Fruit fly (Drosophila melanogaster) S2 (cell line): ENCODE measurements around the gene bap.

ENCODE experiments used
- CG8478 ChIP-seq: fragments of >200 bp; optimal IDR thresholded peaks from 2 replicates; lab custom pipeline; 2018
- CTCF ChIP-seq, 2 experiments: fragments of >200 bp; optimal IDR thresholded peaks; 2 replicates each; lab custom pipeline; 2018

Gene bap

DNA sequence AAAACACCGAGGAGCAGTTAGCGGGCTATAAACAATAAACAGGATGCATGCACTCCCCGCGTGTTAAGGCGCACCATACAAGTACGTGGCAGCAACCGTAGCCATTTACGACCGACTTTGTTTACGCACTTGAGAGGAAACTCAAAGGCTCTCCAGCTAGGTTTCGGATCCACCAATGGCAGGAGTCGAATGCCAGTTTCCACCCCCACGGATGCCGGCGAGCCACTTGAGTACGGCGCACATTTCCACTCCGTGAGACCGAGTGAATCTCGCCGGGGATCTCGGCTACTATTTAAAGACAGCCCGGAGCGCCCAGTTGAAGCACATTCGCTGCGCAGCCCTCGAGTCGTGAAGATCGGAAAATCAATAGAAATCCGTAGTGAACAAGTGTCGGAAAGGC, at the start of gene bap:
Gene bap (plus strand): TSS at position 317 of the 400 bp plus-strand sequence.
- no peak for TF ChIP-seq CG8478 (lab: Kevin White, UChicago)
- TF ChIP-seq CTCF (optimal IDR thresholded peaks at IDR 0.05; lab: Kevin White, UChicago), result no peak

DNA sequence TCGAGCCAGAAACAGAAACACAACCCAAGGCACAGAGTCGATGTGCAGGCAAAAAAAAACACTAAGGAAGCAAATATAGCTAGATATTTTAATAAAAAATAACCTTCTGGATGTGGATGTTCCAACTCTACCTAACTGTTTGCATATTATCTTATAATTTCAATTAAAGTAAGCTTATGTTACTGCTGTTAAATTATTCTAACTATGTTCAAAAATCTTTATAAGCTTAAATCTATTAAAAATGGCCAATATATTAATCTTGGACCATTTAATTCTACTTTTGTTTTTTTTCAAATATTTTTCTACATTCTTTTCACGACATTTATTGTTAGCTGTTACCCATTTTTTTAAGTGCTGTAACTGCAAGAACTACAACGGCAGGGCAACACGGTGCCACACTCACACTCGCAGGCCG, 49.7 kb upstream of the bap start:
- TF ChIP-seq CTCF (optimal IDR thresholded peaks at IDR 0.05; lab: Kevin White, UChicago) (no peak), CG8478 (lab: Kevin White, UChicago) (no peak)

DNA sequence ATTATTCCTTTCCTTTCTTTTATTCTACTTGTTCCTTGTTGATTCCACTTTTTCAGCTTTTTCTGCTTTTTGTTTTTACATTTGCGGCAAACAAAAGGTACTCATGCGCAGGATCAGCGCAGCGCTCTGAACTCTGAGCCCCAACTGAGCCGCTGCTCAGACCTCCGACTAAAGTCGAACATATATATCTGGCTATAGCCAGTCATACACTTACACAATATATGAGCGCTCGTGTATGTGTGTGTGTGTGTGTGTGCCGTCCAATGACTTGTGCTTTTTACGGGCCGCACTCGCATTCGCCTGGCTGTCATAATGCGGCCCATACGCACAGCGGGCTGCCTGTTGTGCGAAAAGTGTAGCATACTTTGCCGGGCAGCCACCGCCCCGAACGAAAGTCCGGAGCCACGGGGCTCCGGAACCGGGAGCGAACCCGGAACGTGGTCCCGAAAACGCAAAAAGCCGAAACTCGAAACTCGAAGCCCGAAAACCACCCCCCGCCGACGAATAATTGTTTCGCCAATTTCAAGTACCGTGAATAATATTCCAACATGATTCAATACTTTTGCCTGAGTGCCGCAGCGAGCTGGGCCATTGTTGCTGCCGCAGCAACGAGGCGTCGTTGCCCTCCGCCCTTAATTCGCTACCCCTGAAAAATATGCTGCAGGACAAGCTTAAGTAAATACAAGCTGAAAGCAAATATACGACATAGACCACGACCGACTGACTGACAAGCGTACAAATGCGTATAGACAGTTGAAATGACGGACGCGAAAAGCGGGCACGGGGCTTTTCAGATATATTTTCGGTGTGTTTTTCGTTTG, 49.0 kb upstream of the bap start:
- TF ChIP-seq CG8478 (lab: Kevin White, UChicago) (no peak), CTCF (optimal IDR thresholded peaks at IDR 0.05; lab: Kevin White, UChicago) (no peak)

DNA sequence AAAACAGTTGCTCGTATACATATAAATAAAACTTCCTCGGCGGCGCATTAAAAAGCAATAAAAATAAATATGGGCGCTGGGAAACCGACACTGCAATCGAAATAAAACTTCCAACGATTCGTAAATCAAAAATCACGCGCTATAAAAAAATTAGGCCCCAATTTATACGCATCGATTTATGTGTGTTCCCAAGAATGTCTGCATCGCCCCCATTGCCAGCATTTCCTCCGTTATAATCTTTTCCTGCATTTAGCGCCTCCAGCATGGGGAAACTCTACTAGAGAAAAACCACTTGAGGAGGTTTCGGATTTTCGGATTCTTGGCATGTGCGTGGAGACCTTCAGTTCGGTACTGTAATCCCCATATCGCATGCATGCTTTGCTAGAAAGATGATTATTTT, 45.5 kb upstream of the bap start:
- TF ChIP-seq CG8478 (lab: Kevin White, UChicago) (no peak), CTCF (optimal IDR thresholded peaks at IDR 0.05; lab: Kevin White, UChicago) (no peak)

DNA sequence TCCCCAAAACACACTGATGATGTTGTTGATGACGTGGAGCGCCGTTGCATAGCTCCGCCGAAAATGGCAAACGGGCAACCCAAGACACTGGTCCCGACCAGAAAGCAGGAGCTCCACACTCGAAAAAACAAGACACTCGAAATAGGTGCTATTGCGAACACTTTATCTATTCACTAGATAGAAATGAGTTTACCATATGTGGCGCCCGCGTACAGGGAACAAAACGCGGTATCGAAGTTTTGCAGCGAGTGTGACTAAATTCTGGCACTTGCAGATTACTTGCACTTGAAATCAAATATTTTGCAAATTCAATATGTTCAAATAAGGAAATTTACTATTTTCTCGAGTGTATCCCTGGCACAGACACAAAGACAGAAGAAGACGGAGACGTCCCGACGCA, 43.7 kb upstream of the bap start:
- TF ChIP-seq CTCF (optimal IDR thresholded peaks at IDR 0.05; lab: Kevin White, UChicago), result no peak

DNA sequence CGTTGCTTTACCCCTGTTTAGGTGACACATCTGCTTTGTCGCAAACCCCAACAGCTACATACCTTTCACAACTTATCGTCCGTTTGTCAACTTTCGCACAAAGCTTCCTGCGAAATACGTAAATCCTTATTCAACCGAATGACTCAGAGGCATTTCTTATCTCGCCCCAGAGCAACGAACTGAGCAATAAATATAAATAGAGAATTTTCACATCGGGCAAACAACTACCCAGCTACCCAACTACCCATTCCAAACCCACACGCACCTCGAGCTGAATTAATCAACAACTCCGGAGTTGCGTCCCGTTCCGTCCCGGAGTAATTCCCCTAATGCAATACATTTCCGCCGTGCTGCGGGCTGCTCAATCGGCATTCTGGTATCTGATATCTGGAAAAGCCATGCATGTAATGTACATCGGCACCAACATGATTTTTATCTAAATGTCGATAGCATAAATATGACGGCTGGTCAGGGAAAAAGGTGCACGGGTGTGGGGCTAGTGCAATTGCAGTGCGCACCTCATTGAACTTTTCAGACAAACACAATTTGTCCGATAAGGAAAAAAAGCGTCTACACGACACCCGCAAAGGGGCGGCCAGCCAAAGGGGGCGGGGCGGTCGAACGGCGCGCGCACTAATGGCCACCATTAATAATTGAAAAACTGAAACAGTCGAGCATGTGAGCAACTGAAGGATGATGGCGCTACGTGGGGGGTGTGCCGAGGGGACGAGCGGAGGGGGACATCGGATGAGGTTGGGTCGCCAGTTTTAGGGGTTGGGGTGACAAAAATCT, 41.5 kb upstream of the bap start:
- TF ChIP-seq CTCF (optimal IDR thresholded peaks at IDR 0.05; lab: Kevin White, UChicago) (no peak), CG8478 (lab: Kevin White, UChicago) (no peak)

DNA sequence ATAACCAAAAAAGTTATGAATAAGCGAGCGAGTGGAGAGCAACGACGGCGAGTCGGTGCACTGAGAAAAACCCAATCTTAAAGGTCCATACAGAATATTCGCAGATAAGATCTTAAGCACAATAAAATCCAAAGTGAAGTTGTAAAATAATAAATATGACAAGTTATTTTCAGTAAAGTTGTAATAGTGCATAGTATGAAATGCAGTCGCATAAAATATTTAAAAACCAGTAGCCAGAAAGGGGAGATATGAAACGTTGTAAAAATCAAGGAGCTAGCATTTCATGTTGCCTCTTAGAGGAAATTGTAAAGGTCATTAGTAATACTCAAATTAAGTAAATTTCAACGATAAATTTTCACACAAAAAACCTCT, 40.9 kb upstream of the bap start:
- TF ChIP-seq CG8478 (lab: Kevin White, UChicago), result no peak
- no peak for TF ChIP-seq CTCF (optimal IDR thresholded peaks at IDR 0.05; lab: Kevin White, UChicago)

DNA sequence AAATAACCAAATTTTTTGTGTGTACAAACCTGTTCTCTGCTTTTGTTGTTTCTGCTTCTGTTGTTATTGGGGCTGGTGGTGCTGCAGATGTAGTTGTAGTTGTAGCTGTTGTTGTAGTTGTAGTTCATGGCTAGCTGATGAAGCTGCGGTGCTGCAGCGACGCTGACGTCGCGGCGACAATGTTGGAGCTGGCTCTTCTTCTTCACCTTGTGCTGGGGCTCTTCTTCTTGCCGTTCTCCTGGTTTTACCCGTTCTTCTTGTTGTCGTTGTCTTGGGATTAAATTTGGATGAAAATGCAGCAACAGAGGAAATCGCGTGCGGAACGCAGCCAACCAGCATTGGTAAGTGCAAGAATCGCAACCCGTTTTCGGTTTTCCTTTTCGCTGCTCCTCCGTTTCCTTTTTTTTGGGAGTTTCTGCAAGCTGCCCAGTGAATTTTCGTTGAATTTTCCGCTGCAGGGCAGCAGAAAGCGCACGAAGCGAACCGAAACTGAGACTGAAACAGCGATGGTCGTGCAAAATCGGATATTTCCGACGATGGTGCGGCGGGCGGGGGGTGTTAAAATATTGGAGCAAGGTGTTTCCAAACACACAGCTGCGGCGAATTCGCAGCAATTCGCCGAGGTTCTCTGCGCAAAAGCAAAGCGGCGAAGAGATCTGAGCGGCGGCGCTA, 40.2 kb upstream of the bap start:
- TF ChIP-seq CG8478 (lab: Kevin White, UChicago) (no peak), CTCF (optimal IDR thresholded peaks at IDR 0.05; lab: Kevin White, UChicago) (no peak)

DNA sequence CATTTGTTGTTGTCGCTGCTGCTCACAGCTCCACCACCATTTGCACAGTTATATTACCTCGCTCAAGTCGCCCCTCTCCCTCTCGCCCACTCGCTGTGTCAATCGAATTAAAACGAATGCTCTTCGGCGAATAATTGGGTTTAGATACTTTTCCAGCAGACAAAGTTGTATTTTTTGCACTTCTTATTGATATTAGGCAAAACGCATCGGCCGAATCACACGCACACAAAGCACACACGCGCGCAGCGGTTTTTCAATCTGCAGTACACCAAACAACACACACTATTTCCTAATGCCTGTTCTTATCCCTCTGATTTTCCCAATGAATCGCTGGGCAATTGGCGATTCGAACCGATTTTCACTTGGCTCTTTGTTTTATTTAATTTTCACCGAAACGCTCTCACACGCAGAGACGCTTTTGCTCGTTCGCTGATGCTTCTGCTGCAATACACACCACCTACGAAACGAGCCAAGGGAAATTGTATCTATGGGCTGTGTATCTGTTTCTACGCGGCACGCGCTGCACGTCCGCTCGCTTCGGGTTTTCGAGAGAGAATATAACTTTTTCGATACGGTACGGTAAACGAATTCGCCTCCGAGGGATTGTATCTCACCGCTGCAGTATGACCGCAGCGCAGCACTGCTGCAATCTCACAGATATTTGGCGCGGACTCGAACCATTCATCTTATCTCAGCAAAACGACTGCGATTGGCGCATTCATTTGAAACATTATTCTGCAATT, 39.5 kb upstream of the bap start, which contains the start of gene aus:
Gene aus (minus strand): TSS at position 563 of the 743 bp plus-strand sequence.
- TF ChIP-seq CG8478 (lab: Kevin White, UChicago) (no peak), CTCF (optimal IDR thresholded peaks at IDR 0.05; lab: Kevin White, UChicago) (peak; percentile 10 to 55)

DNA sequence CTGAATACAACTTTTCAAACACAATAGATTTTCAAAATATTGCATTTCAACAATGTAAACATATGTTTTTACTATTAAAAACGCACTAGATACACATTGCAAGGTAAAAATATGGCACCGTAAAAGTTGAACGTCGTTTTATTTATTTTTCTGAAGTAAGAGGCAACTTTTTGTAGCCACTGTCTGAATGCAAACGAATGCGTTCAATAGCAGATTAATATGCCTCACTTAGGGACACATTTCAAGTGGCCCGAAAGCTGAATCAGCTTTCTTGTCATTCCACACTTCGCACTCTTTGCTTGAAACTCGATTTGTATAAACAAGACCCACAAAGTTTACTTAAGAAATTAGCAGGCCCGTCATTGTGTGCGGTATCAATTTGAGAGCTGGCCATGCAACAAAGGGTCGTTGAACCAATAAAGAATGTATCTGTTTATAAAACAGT, 38.8 kb upstream of the bap start:
- no peak for TF ChIP-seq CTCF (optimal IDR thresholded peaks at IDR 0.05; lab: Kevin White, UChicago)
- no peak for TF ChIP-seq CG8478 (lab: Kevin White, UChicago)

DNA sequence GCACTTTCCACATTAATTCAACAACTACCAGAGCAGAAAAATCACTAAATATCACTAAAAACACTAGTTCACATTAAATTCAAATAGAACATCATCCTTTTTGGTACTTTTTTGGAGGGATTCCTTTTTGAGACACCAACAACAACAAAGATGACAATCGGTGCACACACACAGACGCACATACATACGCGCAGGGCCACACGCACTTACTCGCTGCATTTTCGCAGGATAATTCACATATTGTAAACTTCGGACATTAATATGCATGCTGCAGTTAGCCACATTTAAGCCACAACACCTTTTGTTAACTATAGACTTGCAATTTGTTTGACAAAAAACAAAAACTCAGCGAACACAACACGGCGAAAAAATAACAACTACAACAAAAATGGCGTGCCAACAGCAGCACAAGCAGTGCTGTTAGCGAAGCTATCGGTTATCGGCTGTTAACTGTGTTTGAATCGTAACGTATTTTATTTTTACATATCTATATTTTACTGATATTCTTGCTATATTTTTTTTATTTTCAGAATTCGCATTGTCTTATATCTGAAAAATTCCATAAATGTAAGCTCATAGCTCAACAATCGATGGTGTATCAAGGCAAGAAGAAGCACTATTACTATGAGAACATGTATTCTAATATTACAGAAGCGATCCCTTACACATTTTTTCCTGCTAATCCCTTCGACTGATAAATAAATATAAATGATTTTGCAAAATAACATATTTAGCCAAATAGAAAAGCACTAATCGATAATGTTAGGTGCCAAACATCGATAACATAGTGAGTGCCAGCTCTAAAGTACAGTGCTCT, 29.1 kb upstream of the bap start:
- TF ChIP-seq CTCF (optimal IDR thresholded peaks at IDR 0.05; lab: Kevin White, UChicago), result no peak
- no peak for TF ChIP-seq CG8478 (lab: Kevin White, UChicago)

DNA sequence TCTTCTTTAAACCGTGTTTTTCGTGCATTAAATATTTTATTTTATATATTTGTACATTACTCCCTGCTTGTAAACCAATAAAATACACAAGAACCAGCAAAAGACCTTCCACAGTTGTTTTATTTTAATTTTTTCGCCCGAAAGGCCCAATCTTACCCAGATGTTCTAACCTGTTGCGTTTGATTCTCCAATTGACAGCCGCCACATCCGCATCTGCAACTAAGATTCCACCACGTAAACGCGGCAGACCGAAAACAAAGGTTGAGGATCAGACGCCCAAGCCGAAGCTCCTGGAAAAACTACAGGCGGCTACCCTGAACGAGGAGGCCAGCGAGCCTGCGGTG, 28.5 kb upstream of the bap start:
- TF ChIP-seq CTCF (optimal IDR thresholded peaks at IDR 0.05; lab: Kevin White, UChicago) (no peak), CG8478 (lab: Kevin White, UChicago) (no peak)

DNA sequence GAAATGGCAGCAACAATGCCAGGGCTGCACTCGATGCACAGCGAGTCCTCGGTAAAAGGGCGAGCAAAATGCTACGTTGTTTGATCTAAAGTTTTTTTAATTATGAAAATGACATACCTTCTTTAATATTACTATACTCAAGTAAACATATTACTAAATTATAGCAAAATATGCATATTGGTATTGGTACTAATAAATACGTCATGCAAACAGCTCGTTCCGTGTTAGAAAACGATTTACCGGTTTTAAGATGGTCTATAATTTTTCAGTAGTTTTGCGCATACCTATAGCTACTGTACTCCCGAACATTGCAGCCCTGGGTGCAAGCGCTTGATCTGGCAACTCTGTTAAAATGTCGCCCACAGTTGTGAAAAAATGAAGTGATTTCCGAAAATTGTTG, 23.4 kb upstream of the bap start:
- TF ChIP-seq CG8478 (lab: Kevin White, UChicago) (no peak), CTCF (optimal IDR thresholded peaks at IDR 0.05; lab: Kevin White, UChicago) (no peak)
